Fruit fly (Drosophila melanogaster) whole organism, embryonic: ENCODE data around the gene AlaRS.

Experiments
- Antp ChIP-seq: fragments of 200-800 bp; sonication (Bioruptor generic); optimal IDR thresholded peaks from 3 replicates; lab custom pipeline; 2016; ENCODE audit warnings: missing biosample characterization, missing genetic modification characterization
- B-H2 ChIP-seq: fragments of 200-800 bp; sonication (Bioruptor generic); optimal IDR thresholded peaks from 2 replicates; lab custom pipeline; 2018; ENCODE audit warnings: missing biosample characterization, mild to moderate bottlenecking, missing genetic modification characterization
- BtbVII ChIP-seq: fragments of 200-800 bp; sonication (Bioruptor generic); optimal IDR thresholded peaks from 3 replicates; lab custom pipeline; 2017; ENCODE audit warnings: missing biosample characterization, mild to moderate bottlenecking, missing genetic modification characterization
- CG10321 ChIP-seq: fragments of 200-800 bp; sonication (Bioruptor generic); IDR thresholded peaks from 2 replicates; pipeline ENCODE4 v1.3.6; 2022; ENCODE audit warnings: missing biosample characterization, missing genetic modification characterization
- CG10654 ChIP-seq: fragments of 200-800 bp; sonication (Bioruptor generic); optimal IDR thresholded peaks from 2 replicates; lab custom pipeline; 2016; ENCODE audit warnings: missing biosample characterization, missing genetic modification characterization
- CG11695 ChIP-seq: fragments of 200-800 bp; sonication (Bioruptor generic); IDR thresholded peaks from 3 replicates; pipeline ENCODE4 v1.3.6; 2022; ENCODE audit warnings: missing biosample characterization, missing genetic modification characterization
- CG12744 ChIP-seq: fragments of 200-800 bp; sonication (Bioruptor generic); optimal IDR thresholded peaks from 2 replicates; lab custom pipeline; 2016; ENCODE audit warnings: missing biosample characterization, missing genetic modification characterization
- CG12942 ChIP-seq: fragments of 200-800 bp; sonication (Bioruptor generic); optimal IDR thresholded peaks from 3 replicates; lab custom pipeline; 2016; ENCODE audit warnings: missing biosample characterization, missing genetic modification characterization
- CG17361 ChIP-seq: fragments of 200-800 bp; sonication (Bioruptor generic); IDR thresholded peaks from 3 replicates; pipeline ENCODE4 v1.3.6; 2022; ENCODE audit warnings: missing biosample characterization, missing genetic modification characterization
- CG1832 ChIP-seq: fragments of 200-800 bp; sonication (Bioruptor generic); optimal IDR thresholded peaks from 2 replicates; lab custom pipeline; 2017; ENCODE audit warnings: missing biosample characterization, mild to moderate bottlenecking, missing genetic modification characterization, inconsistent platforms
- CG2116 ChIP-seq: fragments of 200-800 bp; sonication (Bioruptor generic); optimal IDR thresholded peaks from 3 replicates; lab custom pipeline; 2018; ENCODE audit warnings: missing biosample characterization, mild to moderate bottlenecking, missing genetic modification characterization
- CG2202 ChIP-seq: fragments of 200-800 bp; sonication (Bioruptor generic); optimal IDR thresholded peaks from 2 replicates; lab custom pipeline; 2018; ENCODE audit warnings: missing biosample characterization, mild to moderate bottlenecking, missing genetic modification characterization
- CG32532 ChIP-seq: fragments of 200-800 bp; sonication (Bioruptor generic); IDR thresholded peaks from 2 replicates; pipeline ENCODE4 v1.3.6; 2022; ENCODE audit warnings: missing biosample characterization, missing genetic modification characterization
- CG33557 ChIP-seq: fragments of 200-800 bp; sonication (Bioruptor generic); optimal IDR thresholded peaks from 2 replicates; lab custom pipeline; 2019; ENCODE audit warnings: missing biosample characterization, mild to moderate bottlenecking, missing genetic modification characterization, moderate library complexity
- CG3726 ChIP-seq: fragments of 200-800 bp; sonication (Bioruptor generic); IDR thresholded peaks from 3 replicates; pipeline ENCODE4, ENCODE4 v1.3.6; 2022; ENCODE audit warnings: missing biosample characterization, missing genetic modification characterization
- CG3847 ChIP-seq: fragments of 200-800 bp; sonication (Bioruptor generic); IDR thresholded peaks from 2 replicates; pipeline ENCODE4 v1.3.6; 2022; ENCODE audit warnings: missing biosample characterization, missing genetic modification characterization
- CG4617 ChIP-seq: fragments of 200-800 bp; sonication (Bioruptor generic); optimal IDR thresholded peaks from 3 replicates; lab custom pipeline; 2016; ENCODE audit warnings: missing biosample characterization, missing genetic modification characterization, borderline replicate concordance
- CG4707 ChIP-seq: fragments of 200-800 bp; sonication (Bioruptor generic); optimal IDR thresholded peaks from 2 replicates; lab custom pipeline; 2018; ENCODE audit warnings: missing biosample characterization, mild to moderate bottlenecking, missing genetic modification characterization, moderate library complexity
- CG4820 ChIP-seq: fragments of 200-800 bp; sonication (Bioruptor generic); optimal IDR thresholded peaks from 3 replicates; lab custom pipeline; 2016; ENCODE audit warnings: missing biosample characterization, missing genetic modification characterization
- CG6654 ChIP-seq: fragments of 200-800 bp; sonication (Bioruptor generic); optimal IDR thresholded peaks from 2 replicates; lab custom pipeline; 2017; ENCODE audit warnings: missing biosample characterization, mild to moderate bottlenecking, missing genetic modification characterization
- CG7839 ChIP-seq: fragments of 200-800 bp; sonication (Bioruptor generic); optimal IDR thresholded peaks from 3 replicates; lab custom pipeline; 2018; ENCODE audit warnings: missing biosample characterization, mild to moderate bottlenecking, missing genetic modification characterization, moderate library complexity
- D19A ChIP-seq: fragments of 200-800 bp; optimal IDR thresholded peaks from 3 replicates; lab custom pipeline; 2019; ENCODE audit warnings: missing biosample characterization, mild to moderate bottlenecking, missing genetic modification characterization, moderate library complexity
- Ets97D ChIP-seq: fragments of 200-800 bp; sonication (Bioruptor generic); optimal IDR thresholded peaks from 3 replicates; lab custom pipeline; 2016; ENCODE audit warnings: missing biosample characterization, missing genetic modification characterization
- HLH4C ChIP-seq: fragments of 200-800 bp; sonication (Bioruptor generic); IDR thresholded peaks from 3 replicates; pipeline ENCODE4 v1.3.6; 2022; ENCODE audit warnings: missing biosample characterization, missing genetic modification characterization; ENCODE audit not compliant: partially characterized antibody
- MTF-1 ChIP-seq: fragments of 200-800 bp; sonication (Bioruptor generic); optimal IDR thresholded peaks from 2 replicates; lab custom pipeline; 2018; ENCODE audit warnings: missing biosample characterization, mild to moderate bottlenecking, missing genetic modification characterization, borderline replicate concordance
- Meics ChIP-seq: fragments of 200-800 bp; sonication (Bioruptor generic); optimal IDR thresholded peaks from 2 replicates; lab custom pipeline; 2017; ENCODE audit warnings: missing biosample characterization, mild to moderate bottlenecking, missing genetic modification characterization
- Mrtf ChIP-seq: fragments of 200-800 bp; sonication (Bioruptor generic); IDR thresholded peaks from 3 replicates; pipeline ENCODE4 v1.3.6; 2022; ENCODE audit warnings: missing biosample characterization, missing genetic modification characterization
- PHDP ChIP-seq: fragments of 200-800 bp; sonication (Bioruptor generic); optimal IDR thresholded peaks from 3 replicates; lab custom pipeline; 2018; ENCODE audit warnings: missing biosample characterization, mild to moderate bottlenecking, missing genetic modification characterization, moderate library complexity
- Ptx1 ChIP-seq: fragments of 200-800 bp; sonication (Bioruptor generic); IDR thresholded peaks from 2 replicates; pipeline ENCODE4 v1.3.6; 2022; ENCODE audit warnings: missing biosample characterization, missing genetic modification characterization
- Ravus ChIP-seq: fragments of 200-800 bp; sonication (Bioruptor generic); IDR thresholded peaks from 2 replicates; pipeline ENCODE4 v1.3.6; 2022; ENCODE audit warnings: missing biosample characterization, missing genetic modification characterization
- Rx ChIP-seq: fragments of 200-800 bp; sonication (Bioruptor generic); IDR thresholded peaks from 2 replicates; pipeline ENCODE4 v1.3.6; 2022; ENCODE audit warnings: missing biosample characterization, missing genetic modification characterization
- Usf ChIP-seq: fragments of 200-800 bp; sonication (Bioruptor generic); optimal IDR thresholded peaks from 2 replicates; lab custom pipeline; 2017; ENCODE audit warnings: missing genotype, missing biosample characterization, missing genetic modification characterization
- Xrp1 ChIP-seq: fragments of 200-800 bp; sonication (Bioruptor generic); IDR thresholded peaks from 2 replicates; pipeline ENCODE4 v1.3.6; 2022; ENCODE audit warnings: missing biosample characterization, missing genetic modification characterization
- chm ChIP-seq: fragments of 200-800 bp; sonication (Bioruptor generic); IDR thresholded peaks from 2 replicates; pipeline ENCODE4 v1.3.6; 2022; ENCODE audit warnings: missing biosample characterization, missing genetic modification characterization
- ci ChIP-seq: fragments of 200-800 bp; sonication (Bioruptor generic); IDR thresholded peaks from 3 replicates; pipeline ENCODE4 v1.3.6; 2022; ENCODE audit warnings: missing biosample characterization, missing genetic modification characterization
- dm ChIP-seq: fragments of 200-800 bp; sonication (Bioruptor generic); optimal IDR thresholded peaks from 3 replicates; lab custom pipeline; 2016; ENCODE audit warnings: missing biosample characterization, missing genetic modification characterization
- gcm ChIP-seq: fragments of 200-800 bp; sonication (Bioruptor generic); optimal IDR thresholded peaks from 2 replicates; lab custom pipeline; 2019; ENCODE audit warnings: missing biosample characterization, mild to moderate bottlenecking, missing genetic modification characterization, moderate library complexity
- h ChIP-seq: fragments of >200 bp; optimal IDR thresholded peaks from 2 replicates; lab custom pipeline; 2017
- ham ChIP-seq: fragments of 200-800 bp; sonication (Bioruptor generic); IDR thresholded peaks from 2 replicates; pipeline ENCODE4 v1.3.6; 2022; ENCODE audit warnings: missing biosample characterization, missing genetic modification characterization
- klu ChIP-seq: fragments of 200-800 bp; sonication (Bioruptor generic); IDR thresholded peaks from 2 replicates; pipeline ENCODE4 v1.3.6; 2022; ENCODE audit warnings: missing biosample characterization, missing genetic modification characterization
- knrl ChIP-seq: fragments of 200-800 bp; sonication (Bioruptor generic); IDR thresholded peaks from 3 replicates; pipeline ENCODE4 v1.3.6; 2022; ENCODE audit warnings: missing biosample characterization, missing genetic modification characterization; ENCODE audit not compliant: partially characterized antibody
- mld ChIP-seq: fragments of 200-800 bp; sonication (Bioruptor generic); IDR thresholded peaks from 3 replicates; pipeline ENCODE4 v1.3.6; 2022; ENCODE audit warnings: missing biosample characterization, missing genetic modification characterization; ENCODE audit not compliant: partially characterized antibody
- peb ChIP-seq: fragments of 200-800 bp; sonication (Bioruptor generic); IDR thresholded peaks from 2 replicates; pipeline ENCODE4 v1.3.6; 2022; ENCODE audit warnings: missing biosample characterization, missing genetic modification characterization
- psq ChIP-seq: fragments of 200-800 bp; sonication (Bioruptor generic); optimal IDR thresholded peaks from 2 replicates; lab custom pipeline; 2017; ENCODE audit warnings: missing biosample characterization, missing genetic modification characterization
- ranshi ChIP-seq: fragments of 200-800 bp; sonication (Bioruptor generic); IDR thresholded peaks from 2 replicates; pipeline ENCODE4 v1.3.6; 2022; ENCODE audit warnings: missing biosample characterization, missing genetic modification characterization
- sisA ChIP-seq: fragments of 200-800 bp; sonication (Bioruptor generic); IDR thresholded peaks from 2 replicates; pipeline ENCODE4 v1.3.6; 2022; ENCODE audit warnings: missing biosample characterization, missing genetic modification characterization
- slbo ChIP-seq: fragments of 200-800 bp; sonication (Bioruptor generic); IDR thresholded peaks from 2 replicates; pipeline ENCODE4 v1.3.6; 2022; ENCODE audit warnings: missing biosample characterization, missing genetic modification characterization
- slou ChIP-seq: fragments of 200-800 bp; sonication (Bioruptor generic); optimal IDR thresholded peaks from 3 replicates; lab custom pipeline; 2016; ENCODE audit warnings: missing biosample characterization, missing genetic modification characterization
- tup ChIP-seq: fragments of 200-800 bp; sonication (Bioruptor generic); optimal IDR thresholded peaks from 2 replicates; lab custom pipeline; 2016; ENCODE audit warnings: missing biosample characterization, mild to moderate bottlenecking, missing genetic modification characterization, moderate library complexity
- tx ChIP-seq: fragments of 200-800 bp; sonication (Bioruptor generic); optimal IDR thresholded peaks from 2 replicates; lab custom pipeline; 2016; ENCODE audit warnings: missing biosample characterization, missing genetic modification characterization
- vvl ChIP-seq: fragments of 200-800 bp; sonication (Bioruptor generic); IDR thresholded peaks from 2 replicates; pipeline ENCODE4 v1.3.6; 2022; ENCODE audit warnings: missing biosample characterization, missing genetic modification characterization

The AlaRS gene

dm6 chr2L:8416350-8417046 lies 34.9 kb upstream of the AlaRS start (continued):
- no peak for TF ChIP-seq CG10654
- TF ChIP-seq tx (GFP tag; lab: Kevin White, UChicago) = no peak
- no peak for TF ChIP-seq Usf (GFP tag; lab: Kevin White, UChicago)
- peak; percentile 21 for TF ChIP-seq gcm (GFP tag; lab: Kevin White, UChicago)
- TF ChIP-seq CG32532 (GFP tag; lab: Robert Waterston, UW) = 0 out of 2 replicates have a peak, but pooled peaks have one; percentile 41
- no peak for TF ChIP-seq tup
- TF ChIP-seq h = no peak
- TF ChIP-seq chm (GFP tag; lab: Robert Waterston, UW) = peak; percentile 47
- no peak for TF ChIP-seq knrl (GFP tag; lab: Robert Waterston, UW)
- no peak; the same call in 2 of the 3 replicates for TF ChIP-seq CG17361
- TF ChIP-seq psq (GFP tag; lab: Kevin White, UChicago) = peak; percentile 69
- no peak for TF ChIP-seq klu (GFP tag; lab: Robert Waterston, UW)
- no peak for TF ChIP-seq vvl
- TF ChIP-seq ci (GFP tag; lab: Robert Waterston, UW) = peak; percentile 29; the same call in 1 of the 3 replicates
- no peak for TF ChIP-seq slou
- no peak for TF ChIP-seq Rx (GFP tag; lab: Robert Waterston, UW)
- TF ChIP-seq CG2202 (tag; lab: Kevin White, UChicago) = no peak
- TF ChIP-seq CG1832 (GFP tag; lab: Kevin White, UChicago) = peak; percentile 82
- TF ChIP-seq CG12744 (GFP tag; lab: Kevin White, UChicago) = no peak
- no peak for TF ChIP-seq CG3726 (GFP tag; lab: Robert Waterston, UW)
- TF ChIP-seq mld (GFP tag; lab: Robert Waterston, UW) = no peak
- TF ChIP-seq ranshi = no peak
- TF ChIP-seq slbo (GFP tag; lab: Robert Waterston, UW) = no peak
- no peak for TF ChIP-seq CG11695 (GFP tag; lab: Robert Waterston, UW)
- TF ChIP-seq CG4820 (GFP tag; lab: Kevin White, UChicago) = no peak
- no peak for TF ChIP-seq CG4617 (GFP tag; lab: Kevin White, UChicago)
- no peak for TF ChIP-seq CG6654
- no peak for TF ChIP-seq BtbVII (GFP tag; lab: Kevin White, UChicago)
- 0 out of 3 replicates have a peak, but pooled peaks have one; percentile 34 for TF ChIP-seq HLH4C (GFP tag; lab: Robert Waterston, UW)
- no peak for TF ChIP-seq Mrtf (GFP tag; lab: Robert Waterston, UW)
- TF ChIP-seq CG2116 (GFP tag; lab: Kevin White, UChicago) = peak; percentile 14
- TF ChIP-seq PHDP (tag; lab: Kevin White, UChicago) = no peak
- TF ChIP-seq Meics (GFP tag; lab: Kevin White, UChicago) = peak; percentile 36
- TF ChIP-seq CG3847 (GFP tag; lab: Robert Waterston, UW) = no peak
- no peak for TF ChIP-seq CG7839 (tag; lab: Kevin White, UChicago)
- no peak for TF ChIP-seq ham (GFP tag; lab: Robert Waterston, UW)
- TF ChIP-seq CG12942 (GFP tag; lab: Kevin White, UChicago) = no peak
- TF ChIP-seq Ravus = no peak
- no peak for TF ChIP-seq dm (GFP tag; lab: Kevin White, UChicago)
- TF ChIP-seq D19A = no peak
- TF ChIP-seq CG10321 (GFP tag; lab: Robert Waterston, UW) = peak; percentile 24; the same call in 1 of the 2 replicates
- TF ChIP-seq CG4707 = no peak
- TF ChIP-seq Ets97D = peak; percentile 4
- no peak for TF ChIP-seq B-H2
- TF ChIP-seq peb (GFP tag; lab: Robert Waterston, UW) = no peak
- TF ChIP-seq MTF-1 (GFP tag; lab: Kevin White, UChicago) = no peak
- TF ChIP-seq sisA (GFP tag; lab: Robert Waterston, UW) = no peak
- TF ChIP-seq Antp = peak; percentile 9
- no peak for TF ChIP-seq CG33557 (GFP tag; lab: Kevin White, UChicago)
- peak; percentile 36; the same call in 1 of the 2 replicates for TF ChIP-seq Xrp1 (GFP tag; lab: Robert Waterston, UW)
- no peak for TF ChIP-seq Ptx1 (GFP tag; lab: Robert Waterston, UW)
